Worm (Caenorhabditis elegans) whole organism, L3 larva: ENCODE measurements around the gene clec-153.

ENCODE experiments used
- aly-2 ChIP-seq: fragments of 150-350 bp; optimal IDR thresholded peaks from 2 replicates; lab custom pipeline; 2014; ENCODE audit warnings: missing biosample characterization, missing genetic modification characterization
- ama-1 ChIP-seq: fragments of 150-350 bp; optimal IDR thresholded peaks from 2 replicates; lab custom pipeline; 2018
- ceh-16 ChIP-seq: sonication (generic microtip); optimal IDR thresholded peaks from 2 replicates; lab custom pipeline; 2017; ENCODE audit warnings: missing biosample characterization, missing genetic modification characterization
- ceh-28 ChIP-seq: fragments of 150-350 bp; optimal IDR thresholded peaks from 2 replicates; lab custom pipeline; 2014; ENCODE audit warnings: missing biosample characterization, missing genetic modification reagents, missing genetic modification characterization
- ceh-82 ChIP-seq: fragments of 150-350 bp; optimal IDR thresholded peaks from 2 replicates; lab custom pipeline; 2014; ENCODE audit warnings: missing biosample characterization, missing genetic modification characterization
- ceh-9 ChIP-seq: sonication (generic microtip); optimal IDR thresholded peaks from 2 replicates; lab custom pipeline; 2018; ENCODE audit warnings: missing biosample characterization, missing genetic modification characterization
- egl-27 ChIP-seq: sonication (generic microtip); optimal IDR thresholded peaks from 4 replicates; lab custom pipeline; 2017; ENCODE audit warnings: missing biosample characterization, missing genetic modification reagents, missing genetic modification characterization
- egl-5 ChIP-seq: fragments of 150-350 bp; optimal IDR thresholded peaks from 2 replicates; lab custom pipeline; 2017; ENCODE audit warnings: missing biosample characterization, missing genetic modification reagents, missing genetic modification characterization, inconsistent platforms
- elt-1 ChIP-seq: fragments of 150-350 bp; optimal IDR thresholded peaks from 2 replicates; lab custom pipeline; 2014; ENCODE audit warnings: missing biosample characterization, missing genetic modification characterization
- elt-2 ChIP-seq: sonication (generic microtip); optimal IDR thresholded peaks from 2 replicates; lab custom pipeline; 2016; ENCODE audit warnings: missing genetic modification reagents, mild to moderate bottlenecking, missing genetic modification characterization, missing compliant biosample characterization
- elt-3 ChIP-seq, 3 experiments: fragments of 150-350 bp in 1 of 3; sonication (generic microtip) in 2 of 3; optimal IDR thresholded peaks; 2 replicates in 2 of 3; 4 replicates in 1 of 3; lab custom pipeline; 2014 to 2017; ENCODE audit warnings: missing biosample characterization in 3 of 3, missing genetic modification characterization in 3 of 3
- eor-1 ChIP-seq, 2 experiments: fragments of 150-350 bp; optimal IDR thresholded peaks; 2 replicates each; lab custom pipeline; 2014 to 2018; ENCODE audit warnings: missing biosample characterization in 2 of 2, missing genetic modification characterization in 2 of 2
- fkh-10 ChIP-seq: sonication (generic microtip); optimal IDR thresholded peaks from 2 replicates; lab custom pipeline; 2017; ENCODE audit warnings: missing biosample characterization, missing genetic modification reagents, missing genetic modification characterization
- fkh-2 ChIP-seq: fragments of 150-350 bp; optimal IDR thresholded peaks from 2 replicates; lab custom pipeline; 2014; ENCODE audit warnings: missing biosample characterization, missing genetic modification reagents, missing genetic modification characterization
- hmg-11 ChIP-seq: sonication (generic microtip); optimal IDR thresholded peaks from 2 replicates; lab custom pipeline; 2016; ENCODE audit warnings: missing genetic modification characterization, missing compliant biosample characterization
- jun-1 ChIP-seq: fragments of 150-350 bp; optimal IDR thresholded peaks from 2 replicates; lab custom pipeline; 2014; ENCODE audit warnings: missing biosample characterization, missing genetic modification reagents, missing genetic modification characterization
- lin-39 ChIP-seq: fragments of 150-350 bp; optimal IDR thresholded peaks from 2 replicates; lab custom pipeline; 2018; ENCODE audit warnings: missing biosample characterization, missing genetic modification reagents, missing genetic modification characterization
- mdl-1 ChIP-seq: fragments of 150-350 bp; optimal IDR thresholded peaks from 2 replicates; lab custom pipeline; 2014; ENCODE audit warnings: missing biosample characterization, missing genetic modification characterization
- nfya-1 ChIP-seq: sonication (generic microtip); optimal IDR thresholded peaks from 2 replicates; lab custom pipeline; 2017; ENCODE audit warnings: missing genetic modification characterization, mild to moderate bottlenecking, missing compliant biosample characterization, antibody characterized with exemption, moderate library complexity; ENCODE audit not compliant: insufficient read depth
- nhr-11 ChIP-seq: fragments of 150-350 bp; optimal IDR thresholded peaks from 2 replicates; lab custom pipeline; 2014; ENCODE audit warnings: missing biosample characterization, missing genetic modification characterization
- nhr-23 ChIP-seq: fragments of 150-350 bp; optimal IDR thresholded peaks from 2 replicates; lab custom pipeline; 2014; ENCODE audit warnings: missing biosample characterization, missing genetic modification reagents, missing genetic modification characterization
- nhr-237 ChIP-seq: fragments of 150-350 bp; optimal IDR thresholded peaks from 2 replicates; lab custom pipeline; 2014; ENCODE audit warnings: missing biosample characterization, missing genetic modification characterization
- nhr-25 ChIP-seq: sonication (generic microtip); optimal IDR thresholded peaks from 2 replicates; lab custom pipeline; 2017; ENCODE audit warnings: missing biosample characterization, missing genetic modification characterization
- nhr-28 ChIP-seq: fragments of 150-350 bp; optimal IDR thresholded peaks from 2 replicates; lab custom pipeline; 2014; ENCODE audit warnings: missing biosample characterization, missing genetic modification characterization
- nhr-43 ChIP-seq: sonication (generic microtip); optimal IDR thresholded peaks from 2 replicates; lab custom pipeline; 2016; ENCODE audit warnings: mild to moderate bottlenecking, missing genetic modification characterization, missing compliant biosample characterization; ENCODE audit not compliant: poor library complexity, severe bottlenecking
- nhr-76 ChIP-seq: fragments of 150-350 bp; sonication (generic microtip); optimal IDR thresholded peaks from 5 replicates; lab custom pipeline; 2014; ENCODE audit warnings: missing biosample characterization, missing genetic modification characterization
- nhr-77 ChIP-seq: fragments of 150-350 bp; optimal IDR thresholded peaks from 2 replicates; lab custom pipeline; 2014; ENCODE audit warnings: missing biosample characterization, missing genetic modification characterization
- pha-4 ChIP-seq: fragments of 150-350 bp; optimal IDR thresholded peaks from 2 replicates; lab custom pipeline; 2014; ENCODE audit warnings: missing biosample characterization, missing genetic modification reagents, missing genetic modification characterization
- pqm-1 ChIP-seq: fragments of 150-350 bp; optimal IDR thresholded peaks from 2 replicates; lab custom pipeline; 2017; ENCODE audit warnings: missing biosample characterization, missing genetic modification characterization, inconsistent platforms
- skn-1 ChIP-seq: fragments of 150-350 bp; optimal IDR thresholded peaks from 2 replicates; lab custom pipeline; 2014; ENCODE audit warnings: missing biosample characterization, missing genetic modification characterization
- snpc-4 ChIP-seq: fragments of 150-350 bp; optimal IDR thresholded peaks from 2 replicates; lab custom pipeline; 2014; ENCODE audit warnings: missing biosample characterization, missing genetic modification characterization
- tbx-2 ChIP-seq: sonication (generic microtip); optimal IDR thresholded peaks from 2 replicates; lab custom pipeline; 2016; ENCODE audit warnings: mild to moderate bottlenecking, missing genetic modification characterization, missing compliant biosample characterization
- unc-62 ChIP-seq: fragments of 150-350 bp; sonication (generic microtip); optimal IDR thresholded peaks from 4 replicates; lab custom pipeline; 2014; ENCODE audit warnings: missing biosample characterization, missing genetic modification reagents, missing genetic modification characterization
- zag-1 ChIP-seq: fragments of 150-350 bp; optimal IDR thresholded peaks from 2 replicates; lab custom pipeline; 2014; ENCODE audit warnings: missing biosample characterization, missing genetic modification characterization
- ztf-11 ChIP-seq: fragments of 150-350 bp; optimal IDR thresholded peaks from 2 replicates; lab custom pipeline; 2014; ENCODE audit warnings: missing biosample characterization, missing genetic modification characterization
- ztf-4 ChIP-seq: fragments of 150-350 bp; optimal IDR thresholded peaks from 2 replicates; lab custom pipeline; 2014; ENCODE audit warnings: missing biosample characterization, missing genetic modification characterization

clec-153 gene

DNA sequence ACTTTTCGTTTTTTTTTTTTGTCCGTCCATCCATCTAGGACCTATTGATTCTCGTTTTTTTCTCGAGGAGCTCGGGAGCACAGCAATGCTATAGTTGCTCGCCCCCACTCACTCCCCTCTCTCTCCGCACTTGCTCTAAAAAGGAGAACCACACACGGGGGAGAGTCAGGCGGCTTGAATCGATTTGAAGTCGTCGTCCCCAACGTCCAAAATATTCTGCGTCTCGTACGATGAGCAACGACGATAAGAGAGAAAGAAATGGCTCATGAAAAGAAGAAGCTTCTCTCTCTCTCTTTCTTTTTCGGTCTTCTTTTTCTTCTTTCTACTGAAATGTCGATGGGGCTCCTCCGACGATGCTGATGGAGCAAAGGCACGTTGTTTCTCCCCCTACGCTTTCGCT, 21.4 kb downstream of the clec-153 start (continued):
- TF ChIP-seq pqm-1 (tag; lab: Kevin White, UChicago) (no peak), nhr-237 (tag; lab: Kevin White, UChicago) (no peak), ceh-82 (tag; lab: Kevin White, UChicago) (no peak), eor-1 (tag; optimal IDR thresholded peaks at IDR 0.05; lab: Kevin White, UChicago) (no peak), hmg-11 (tag; lab: Kevin White, UChicago) (peak; percentile 76), nhr-11 (tag; lab: Kevin White, UChicago) (no peak), elt-3 (tag; optimal IDR thresholded peaks at IDR 0.05; lab: Kevin White, UChicago) (no peak), ama-1 (lab: Kevin White, UChicago) (no peak), mdl-1 (tag; lab: Kevin White, UChicago) (peak; percentile 48), ceh-28 (tag; lab: Kevin White, UChicago) (peak; percentile 42), nhr-77 (tag; lab: Kevin White, UChicago) (no peak), nhr-25 (tag; lab: Kevin White, UChicago) (no peak), tbx-2 (tag; lab: Kevin White, UChicago) (peak; percentile 8), elt-1 (tag; lab: Kevin White, UChicago) (peak; percentile 9), nhr-76 (tag; lab: Kevin White, UChicago) (no peak), egl-27 (tag; lab: Kevin White, UChicago) (no peak), elt-2 (no peak)

DNA sequence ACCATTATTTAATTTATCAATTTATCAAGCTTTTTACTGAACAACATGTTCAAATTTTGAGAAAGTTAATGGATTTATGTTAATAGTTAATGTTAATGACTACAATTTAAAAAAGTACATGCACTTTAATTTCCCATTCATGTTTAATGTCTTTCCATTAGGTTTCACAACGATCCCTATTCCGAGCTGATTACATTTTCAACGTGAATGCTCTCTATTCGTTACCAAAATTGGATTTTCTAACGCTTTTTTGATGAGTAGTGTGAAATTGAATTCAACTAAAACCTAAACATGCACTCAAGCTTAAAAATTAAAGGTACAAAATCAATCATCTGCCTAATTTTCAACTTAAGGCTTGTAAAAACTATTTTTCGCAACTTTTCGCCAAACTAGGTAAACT, 22.3 kb downstream of the clec-153 start:
- TF ChIP-seq nhr-11 (tag; lab: Kevin White, UChicago) (no peak), pqm-1 (tag; lab: Kevin White, UChicago) (no peak), ceh-82 (tag; lab: Kevin White, UChicago) (no peak), snpc-4 (tag; lab: Kevin White, UChicago) (no peak), unc-62 (no peak), nfya-1 (tag; lab: Kevin White, UChicago) (no peak)

ce11 chrIII:4658384-4658844, 23.4 kb downstream of the clec-153 start, which contains the start of gene cdka-1:
Gene cdka-1, plus strand, starts transcription at chrIII:4658794.
- TF ChIP-seq nhr-28 (no peak), pha-4 (tag; lab: Kevin White, UChicago) (no peak), lin-39 (tag; lab: Kevin White, UChicago) (peak; percentile 36), nfya-1 (tag; lab: Kevin White, UChicago) (peak; percentile 38), ztf-11 (tag; lab: Kevin White, UChicago) (no peak)

- TF ChIP-seq jun-1 (tag; lab: Kevin White, UChicago) (no peak), nhr-77 (tag; lab: Kevin White, UChicago) (no peak), fkh-10 (no peak), aly-2 (tag; lab: Kevin White, UChicago) (no peak), nhr-23 (tag; lab: Kevin White, UChicago) (no peak), ceh-9 (tag; lab: Kevin White, UChicago) (no peak), egl-27 (tag; lab: Kevin White, UChicago) (no peak)
Measured at ce11 chrIII:4659426-4659825, 24.4 kb downstream of the clec-153 start.

DNA sequence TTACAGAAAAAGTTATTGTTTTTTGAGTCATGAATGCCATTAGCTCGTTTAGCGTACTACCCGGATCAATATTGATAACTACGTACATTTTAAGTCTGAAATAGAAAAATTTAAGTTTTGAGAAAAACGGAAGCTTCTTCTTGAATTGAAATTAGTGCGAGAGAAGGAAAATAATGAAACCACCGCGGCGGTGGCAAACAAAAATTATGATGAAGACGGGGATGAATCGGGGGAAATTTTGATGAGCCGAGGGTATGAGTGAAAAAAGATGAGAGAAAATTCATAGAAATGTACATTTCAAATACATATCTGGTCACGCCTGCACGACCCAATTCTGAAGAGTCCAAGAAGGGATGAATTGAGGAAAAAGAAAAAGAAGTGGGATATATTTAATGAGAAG, 30.2 kb downstream of the clec-153 start, which contains the start of gene T23F11.4:
T23F11.4 (minus strand) TSS at position 101 of the 400 bp plus-strand sequence.
- TF ChIP-seq nhr-11 (tag; lab: Kevin White, UChicago): no peak
- no peak for TF ChIP-seq skn-1 (tag; lab: Kevin White, UChicago)
- no peak for TF ChIP-seq nhr-25 (tag; lab: Kevin White, UChicago)
- no peak for TF ChIP-seq fkh-2 (tag; lab: Kevin White, UChicago)
- TF ChIP-seq nhr-43 (tag; lab: Kevin White, UChicago): no peak
- TF ChIP-seq egl-5 (tag; lab: Kevin White, UChicago): no peak
- no peak for TF ChIP-seq nhr-237 (tag; lab: Kevin White, UChicago)
- TF ChIP-seq zag-1 (tag; lab: Kevin White, UChicago): no peak
- no peak for TF ChIP-seq nhr-76 (tag; lab: Kevin White, UChicago)
- TF ChIP-seq pqm-1 (tag; lab: Kevin White, UChicago): no peak
- TF ChIP-seq elt-3 (tag; optimal IDR thresholded peaks at IDR 0.05; lab: Kevin White, UChicago): no peak
- TF ChIP-seq ceh-16 (tag; lab: Kevin White, UChicago): no peak
- TF ChIP-seq nfya-1 (tag; lab: Kevin White, UChicago): no peak
- no peak for TF ChIP-seq ztf-4 (tag; lab: Kevin White, UChicago)
- no peak for TF ChIP-seq nhr-23 (tag; lab: Kevin White, UChicago)
